Fruit fly (Drosophila melanogaster) whole organism, adult: ENCODE measurements around the gene nAChRbeta1.

Experiments used
- CG12768 ChIP-seq: fragments of 200-800 bp; sonication (Bioruptor generic); optimal IDR thresholded peaks from 2 replicates; lab custom pipeline; 2017; ENCODE audit warnings: missing biosample characterization, missing genetic modification characterization, mild to moderate bottlenecking, moderate library complexity, missing genetic modification reagents
- CG14711 ChIP-seq: fragments of 200-800 bp; sonication (Bioruptor generic); optimal IDR thresholded peaks from 2 replicates; lab custom pipeline; 2018; ENCODE audit warnings: missing biosample characterization, mild to moderate bottlenecking, missing genetic modification characterization, moderate library complexity
- CG7045 ChIP-seq: fragments of 200-800 bp; sonication (Bioruptor generic); optimal IDR thresholded peaks from 2 replicates; lab custom pipeline; 2017; ENCODE audit warnings: missing biosample characterization, mild to moderate bottlenecking, missing genetic modification characterization
- CG7101 ChIP-seq: fragments of 200-800 bp; sonication (Bioruptor generic); optimal IDR thresholded peaks from 2 replicates; lab custom pipeline; 2018; ENCODE audit warnings: missing biosample characterization, mild to moderate bottlenecking, missing genetic modification characterization, moderate library complexity
- Clk ChIP-seq: fragments of 200-800 bp; sonication (Bioruptor generic); optimal IDR thresholded peaks from 2 replicates; lab custom pipeline; 2017; ENCODE audit warnings: missing biosample characterization, missing genetic modification characterization
- Crg-1 ChIP-seq: fragments of 200-800 bp; sonication (Bioruptor generic); optimal IDR thresholded peaks from 2 replicates; lab custom pipeline; 2016; ENCODE audit warnings: missing biosample characterization, missing genetic modification characterization
- Mnt ChIP-seq: fragments of 200-800 bp; sonication (Bioruptor generic); optimal IDR thresholded peaks from 2 replicates; lab custom pipeline; 2016; ENCODE audit warnings: missing biosample characterization, mild to moderate bottlenecking, missing genetic modification characterization
- bab1 ChIP-seq: fragments of 200-800 bp; sonication (Bioruptor generic); optimal IDR thresholded peaks from 3 replicates; lab custom pipeline; 2019; ENCODE audit warnings: missing biosample characterization, mild to moderate bottlenecking, missing genetic modification characterization, moderate library complexity
- cnc ChIP-seq, 2 experiments: fragments of >200 bp; optimal IDR thresholded peaks; 2 replicates each; lab custom pipeline; 2017
- kay ChIP-seq: fragments of 200-800 bp; sonication (Bioruptor generic); peaks from one replicate; lab custom pipeline; 2016; ENCODE audit warnings: missing biosample characterization, missing genetic modification characterization, borderline replicate concordance
- ovo ChIP-seq: fragments of 200-800 bp; sonication (Bioruptor generic); optimal IDR thresholded peaks from 2 replicates; lab custom pipeline; 2016; ENCODE audit warnings: missing biosample characterization, missing genetic modification characterization

dm6 chr3L:4484623-4485022 lies 55.5 kb downstream of the nAChRbeta1 start:
- TF ChIP-seq cnc (optimal IDR thresholded peaks at IDR 0.05; lab: Kevin White, UChicago) (no peak), Clk (GFP tag; lab: Kevin White, UChicago) (no peak), CG7101 (no peak), kay (GFP tag; lab: Kevin White, UChicago) (no peak), bab1 (GFP tag; lab: Kevin White, UChicago) (no peak), CG12768 (GFP tag; lab: Kevin White, UChicago) (no peak), ovo (GFP tag; lab: Kevin White, UChicago) (no peak), CG7045 (no peak), Mnt (no peak), CG14711 (no peak), Crg-1 (GFP tag; lab: Kevin White, UChicago) (no peak)
